Worm (Caenorhabditis elegans) whole organism, L4/young adult: ENCODE results near the gene srw-145.

Experiments used
- dao-5 ChIP-seq: sonication (generic microtip); optimal IDR thresholded peaks from 2 replicates; lab custom pipeline; 2016; ENCODE audit warnings: missing genotype, missing genetic modification characterization, moderate library complexity, missing compliant biosample characterization
- him-1 ChIP-seq: sonication (generic microtip); optimal IDR thresholded peaks from 2 replicates; lab custom pipeline; 2016; ENCODE audit warnings: missing genotype, missing genetic modification reagents, missing genetic modification characterization, missing compliant biosample characterization

ce11 chrV:13942082-13942481 is 5.1 kb downstream of the srw-145 start, which contains the start of gene dpr-1:
- TF ChIP-seq him-1 (no peak), dao-5 (tag; lab: Kevin White, UChicago) (no peak)
